Fruit fly (Drosophila melanogaster): Measurements from ENCODE around the gene CG43102.

CG43102 gene

DNA sequence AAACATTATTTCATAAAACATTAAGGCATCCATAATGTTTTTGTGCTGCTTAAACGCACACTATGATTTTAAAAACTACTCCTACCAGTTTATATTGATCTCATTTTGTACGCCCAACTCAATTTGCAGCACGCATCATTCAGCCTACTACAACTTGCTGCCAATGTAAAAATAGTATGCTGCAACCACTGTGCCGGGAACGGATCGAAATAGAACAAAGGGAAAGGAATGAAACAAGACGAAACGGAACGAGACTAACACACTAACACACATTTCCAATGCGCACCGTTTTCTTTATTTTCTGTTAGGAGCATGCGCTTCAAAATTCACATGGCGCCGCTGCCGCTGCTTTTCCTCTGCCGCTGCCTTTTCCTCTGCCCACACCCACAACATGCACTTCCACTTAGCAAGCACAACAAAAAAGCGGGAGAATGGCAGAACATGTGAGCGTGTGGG is 17.3 kb downstream of the CG43102 start (continued):
- TF ChIP-seq CG12942 (GFP tag; optimal IDR thresholded peaks at IDR 0.05) (no peak), Gug (GFP tag; IDR thresholded peaks at IDR 0.05) (peak; percentile 59; the same call in 3 of the 4 replicates), tll (GFP tag; optimal IDR thresholded peaks at IDR 0.05) (no peak), CG11504 (tag; optimal IDR thresholded peaks at IDR 0.05) (peak; percentile 48), Lpt (GFP tag; optimal IDR thresholded peaks at IDR 0.05) (no peak), Hr3 (GFP tag; optimal IDR thresholded peaks at IDR 0.05) (no peak), br (optimal IDR thresholded peaks at IDR 0.05) (no peak), CG2116 (GFP tag; optimal IDR thresholded peaks at IDR 0.05) (no peak), B-H1 (GFP tag; IDR thresholded peaks at IDR 0.05) (no peak), CG18476 (GFP tag; optimal IDR thresholded peaks at IDR 0.05) (peak; percentile 9), CG31441 (GFP tag; IDR thresholded peaks at IDR 0.05) (no peak), Bdp1 (GFP tag; optimal IDR thresholded peaks at IDR 0.05) (no peak), cas (GFP tag; IDR thresholded peaks at IDR 0.05) (no peak), CG4360 (GFP tag; IDR thresholded peaks at IDR 0.05) (no peak), ken (GFP tag; IDR thresholded peaks at IDR 0.05) (no peak), CG7556 (GFP tag; optimal IDR thresholded peaks at IDR 0.05) (peak; percentile 31), CG9437 (GFP tag; optimal IDR thresholded peaks at IDR 0.05) (no peak), lilli (GFP tag; optimal IDR thresholded peaks at IDR 0.05) (peak; percentile 26), vnd (GFP tag; IDR thresholded peaks at IDR 0.05; ENCODE audit: partially characterized antibody) (no peak), CG13123 (GFP tag; optimal IDR thresholded peaks at IDR 0.05) (no peak), CG8281 (tag; optimal IDR thresholded peaks at IDR 0.05) (no peak), toy (GFP tag; IDR thresholded peaks at IDR 0.05) (no peak), CG11093 (GFP tag; IDR thresholded peaks at IDR 0.05) (no peak), chm (GFP tag; IDR thresholded peaks at IDR 0.05) (no peak)

DNA sequence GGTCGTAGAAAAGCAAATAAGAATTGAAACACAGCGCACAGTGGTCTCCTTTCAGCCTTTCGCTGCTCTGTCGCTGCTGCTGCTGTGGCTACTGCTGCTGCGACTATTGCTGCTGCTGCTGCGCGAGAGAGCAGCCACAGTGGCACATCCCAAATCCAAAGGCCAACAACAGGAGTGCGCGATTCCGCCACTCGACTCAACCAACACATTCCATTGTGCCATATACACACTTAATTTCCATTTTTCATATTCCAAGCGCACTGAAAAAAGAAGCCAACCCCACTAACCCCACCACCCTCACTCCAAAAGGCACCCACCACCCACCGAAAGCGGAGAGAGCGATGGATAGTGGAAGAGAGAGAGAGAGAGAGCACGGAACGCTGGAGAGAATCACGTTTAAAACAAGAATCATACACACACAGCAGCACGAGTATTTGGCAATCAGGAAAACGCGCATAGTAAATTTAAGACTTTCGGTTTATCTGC is 18.1 kb downstream of the CG43102 start:
- TF ChIP-seq E2f1 (GFP tag; IDR thresholded peaks at IDR 0.05) (no peak), dan (GFP tag; IDR thresholded peaks at IDR 0.05) (no peak), Antp (GFP tag; optimal IDR thresholded peaks at IDR 0.05) (no peak), CG3065 (GFP tag; optimal IDR thresholded peaks at IDR 0.05) (no peak), CG8924 (tag; optimal IDR thresholded peaks at IDR 0.05) (no peak), ssp (GFP tag; IDR thresholded peaks at IDR 0.05) (no peak), CG13894 (tag; optimal IDR thresholded peaks at IDR 0.05) (no peak), CG10979 (tag; optimal IDR thresholded peaks at IDR 0.05) (no peak), sc (optimal IDR thresholded peaks at IDR 0.05) (no peak), sc (GFP tag; optimal IDR thresholded peaks at IDR 0.05) (no peak), fd96Cb (tag; optimal IDR thresholded peaks at IDR 0.05) (no peak), bsh (GFP tag; optimal IDR thresholded peaks at IDR 0.05) (no peak), Rfx (GFP tag; IDR thresholded peaks at IDR 0.05) (peak; percentile 33; the same call in 1 of the 2 replicates), sna (GFP tag; IDR thresholded peaks at IDR 0.05; ENCODE audit: partially characterized antibody) (0 out of 2 replicates have a peak, but pooled peaks have one; percentile 26), pho (GFP tag; optimal IDR thresholded peaks at IDR 0.05) (no peak), Hey (tag; optimal IDR thresholded peaks at IDR 0.05) (no peak), ranshi (GFP tag; IDR thresholded peaks at IDR 0.05) (0 out of 2 replicates have a peak, but pooled peaks have one; percentile 6), ap (GFP tag; IDR thresholded peaks at IDR 0.05) (no peak), Oli (tag; optimal IDR thresholded peaks at IDR 0.05) (no peak), grau (tag; optimal IDR thresholded peaks at IDR 0.05) (no peak), corto (GFP tag; optimal IDR thresholded peaks at IDR 0.05) (no peak), nerfin-2 (GFP tag; IDR thresholded peaks at IDR 0.05; ENCODE audit: partially characterized antibody) (0 out of 2 replicates have a peak, but pooled peaks have one; percentile 11), tap (tag; optimal IDR thresholded peaks at IDR 0.05) (no peak), CG17829 (tag; optimal IDR thresholded peaks at IDR 0.05) (no peak), hth (optimal IDR thresholded peaks at IDR 0.05) (no peak), Fer1 (GFP tag; optimal IDR thresholded peaks at IDR 0.05) (no peak), wor (GFP tag; IDR thresholded peaks at IDR 0.05) (no peak), bbx (GFP tag; IDR thresholded peaks at IDR 0.05; ENCODE audit: partially characterized antibody) (peak; percentile 34; the same call in 1 of the 2 replicates), Mes4 (GFP tag; optimal IDR thresholded peaks at IDR 0.05) (no peak)

Data from whole organism, embryonic.